Fruit fly (Drosophila melanogaster) whole organism, embryonic: Measurements from ENCODE around the gene PGRP-LE.
A peak's percentile ranks its signal among the peaks of the same experiment; 100 is the strongest.

ENCODE experiments used
- BEAF-32 ChIP-seq: fragments of 200-800 bp; sonication (Bioruptor generic); optimal IDR thresholded peaks from 3 replicates; lab custom pipeline; 2017; ENCODE audit warnings: missing biosample characterization, missing genetic modification characterization, mild to moderate bottlenecking, moderate library complexity, missing genetic modification reagents
- Bgb ChIP-seq: fragments of 200-800 bp; sonication (Bioruptor generic); IDR thresholded peaks from 2 replicates; pipeline ENCODE4 v1.3.6; 2022; ENCODE audit warnings: missing biosample characterization, missing genetic modification characterization; ENCODE audit not compliant: partially characterized antibody
- CG10959 ChIP-seq: fragments of 200-800 bp; sonication (Bioruptor generic); IDR thresholded peaks from 2 replicates; pipeline ENCODE4 v1.3.6; 2022; ENCODE audit warnings: missing biosample characterization, missing genetic modification characterization
- CG11085 ChIP-seq: fragments of 200-800 bp; sonication (Bioruptor generic); IDR thresholded peaks from 2 replicates; pipeline ENCODE4 v1.3.6; 2022; ENCODE audit warnings: missing biosample characterization, missing genetic modification characterization
- CG12391 ChIP-seq: fragments of 200-800 bp; sonication (Bioruptor generic); optimal IDR thresholded peaks from 3 replicates; lab custom pipeline; 2018; ENCODE audit warnings: missing biosample characterization, mild to moderate bottlenecking, missing genetic modification characterization, moderate library complexity
- CG12659 ChIP-seq: fragments of 200-800 bp; sonication (Bioruptor generic); optimal IDR thresholded peaks from 3 replicates; lab custom pipeline; 2017; ENCODE audit warnings: mild to moderate bottlenecking, missing biosample characterization, missing genetic modification reagents, missing genetic modification characterization
- CG13296 ChIP-seq: fragments of 200-800 bp; sonication (Bioruptor generic); optimal IDR thresholded peaks from 3 replicates; lab custom pipeline; 2018; ENCODE audit warnings: missing biosample characterization, mild to moderate bottlenecking, missing genetic modification characterization
- CG15514 ChIP-seq: fragments of 200-800 bp; sonication (Bioruptor generic); optimal IDR thresholded peaks from 3 replicates; lab custom pipeline; 2017; ENCODE audit warnings: missing biosample characterization, missing genetic modification characterization, mild to moderate bottlenecking, moderate library complexity, missing genetic modification reagents
- CG17328 ChIP-seq: fragments of 200-800 bp; sonication (Bioruptor generic); IDR thresholded peaks from 2 replicates; pipeline ENCODE4 v1.3.6; 2022; ENCODE audit warnings: missing biosample characterization, missing genetic modification characterization
- CG17568 ChIP-seq: fragments of 200-800 bp; sonication (Bioruptor generic); optimal IDR thresholded peaks from 2 replicates; lab custom pipeline; 2018; ENCODE audit warnings: missing biosample characterization, mild to moderate bottlenecking, missing genetic modification characterization, moderate library complexity
- CG31388 ChIP-seq: fragments of 200-800 bp; sonication (Bioruptor generic); optimal IDR thresholded peaks from 2 replicates; lab custom pipeline; 2016; ENCODE audit warnings: missing biosample characterization, missing genetic modification characterization
- CG32767 ChIP-seq: fragments of 200-800 bp; sonication (Bioruptor generic); IDR thresholded peaks from 2 replicates; pipeline ENCODE4 v1.3.6; 2022; ENCODE audit warnings: missing biosample characterization, missing genetic modification characterization
- CG32772 ChIP-seq: fragments of 200-800 bp; sonication (Bioruptor generic); IDR thresholded peaks from 2 replicates; pipeline ENCODE4 v1.3.6; 2022; ENCODE audit warnings: missing biosample characterization, missing genetic modification characterization
- CG33213 ChIP-seq: fragments of 200-800 bp; sonication (Bioruptor generic); optimal IDR thresholded peaks from 3 replicates; lab custom pipeline; 2016; ENCODE audit warnings: missing biosample characterization, missing genetic modification characterization
- CG42726 ChIP-seq: fragments of 200-800 bp; sonication (Bioruptor generic); IDR thresholded peaks from 2 replicates; pipeline ENCODE4 v1.3.6; 2022; ENCODE audit warnings: missing biosample characterization, missing genetic modification characterization; ENCODE audit not compliant: partially characterized antibody
- CG43689 ChIP-seq: fragments of 200-800 bp; sonication (Bioruptor generic); IDR thresholded peaks from 2 replicates; pipeline ENCODE4 v1.3.6; 2022; ENCODE audit warnings: missing biosample characterization, missing genetic modification characterization
- CG6854 ChIP-seq: fragments of 200-800 bp; sonication (Bioruptor generic); optimal IDR thresholded peaks from 3 replicates; lab custom pipeline; 2017; ENCODE audit warnings: missing biosample characterization, mild to moderate bottlenecking, missing genetic modification characterization
- CG8478 ChIP-seq: fragments of >200 bp; optimal IDR thresholded peaks from 2 replicates; lab custom pipeline; 2018
- CG9609 ChIP-seq: fragments of 200-800 bp; sonication (Bioruptor generic); optimal IDR thresholded peaks from 3 replicates; lab custom pipeline; 2016; ENCODE audit warnings: missing biosample characterization, missing genetic modification characterization
- CkIIα-i1 ChIP-seq: fragments of 200-800 bp; sonication (Bioruptor generic); IDR thresholded peaks from 2 replicates; pipeline ENCODE4 v1.3.6; 2022; ENCODE audit warnings: missing biosample characterization, missing genetic modification characterization
- Dp ChIP-seq: fragments of 200-800 bp; sonication (Bioruptor generic); optimal IDR thresholded peaks from 2 replicates; lab custom pipeline; 2018; ENCODE audit warnings: missing biosample characterization, mild to moderate bottlenecking, missing genetic modification characterization, moderate library complexity
- Fer3 ChIP-seq: fragments of 200-800 bp; sonication (Bioruptor generic); optimal IDR thresholded peaks from 2 replicates; lab custom pipeline; 2018; ENCODE audit warnings: missing biosample characterization, mild to moderate bottlenecking, missing genetic modification characterization, moderate library complexity
- H2.0 ChIP-seq: fragments of 200-800 bp; sonication (Bioruptor generic); IDR thresholded peaks from 2 replicates; pipeline ENCODE4 v1.3.6; 2022; ENCODE audit warnings: missing biosample characterization, missing genetic modification characterization
- HLH4C ChIP-seq: fragments of 200-800 bp; sonication (Bioruptor generic); IDR thresholded peaks from 3 replicates; pipeline ENCODE4 v1.3.6; 2022; ENCODE audit warnings: missing biosample characterization, missing genetic modification characterization; ENCODE audit not compliant: partially characterized antibody
- HmgD ChIP-seq: fragments of 200-800 bp; sonication (Bioruptor generic); optimal IDR thresholded peaks from 3 replicates; lab custom pipeline; 2016; ENCODE audit warnings: missing biosample characterization, missing genetic modification characterization
- MTF-1 ChIP-seq: fragments of 200-800 bp; sonication (Bioruptor generic); optimal IDR thresholded peaks from 2 replicates; lab custom pipeline; 2018; ENCODE audit warnings: missing biosample characterization, mild to moderate bottlenecking, missing genetic modification characterization, borderline replicate concordance
- Meics ChIP-seq: fragments of 200-800 bp; sonication (Bioruptor generic); optimal IDR thresholded peaks from 2 replicates; lab custom pipeline; 2017; ENCODE audit warnings: missing biosample characterization, mild to moderate bottlenecking, missing genetic modification characterization
- NC2β ChIP-seq: fragments of 200-800 bp; sonication (Bioruptor generic); optimal IDR thresholded peaks from 2 replicates; lab custom pipeline; 2016; ENCODE audit warnings: missing biosample characterization, missing genetic modification characterization
- Oli ChIP-seq: fragments of 200-800 bp; sonication (Bioruptor generic); optimal IDR thresholded peaks from 2 replicates; lab custom pipeline; 2018; ENCODE audit warnings: missing biosample characterization, mild to moderate bottlenecking, missing genetic modification characterization, moderate library complexity
- Side ChIP-seq: fragments of 200-800 bp; sonication (Bioruptor generic); optimal IDR thresholded peaks from 2 replicates; lab custom pipeline; 2016; ENCODE audit warnings: missing biosample characterization, missing genetic modification characterization
- Six4 ChIP-seq: fragments of 200-800 bp; sonication (Bioruptor generic); optimal IDR thresholded peaks from 2 replicates; lab custom pipeline; 2016; ENCODE audit warnings: missing biosample characterization, missing genetic modification characterization
- al ChIP-seq: fragments of 200-800 bp; sonication (Bioruptor generic); IDR thresholded peaks from 2 replicates; pipeline ENCODE4 v1.3.6; 2022; ENCODE audit warnings: missing biosample characterization, missing genetic modification characterization
- croc ChIP-seq: fragments of 200-800 bp; sonication (Bioruptor generic); conservative IDR thresholded peaks from 3 replicates; pipeline ENCODE4 v1.3.6; 2022; ENCODE audit warnings: missing biosample characterization, missing genetic modification characterization
- danr ChIP-seq: fragments of 200-800 bp; sonication (Bioruptor generic); IDR thresholded peaks from 2 replicates; pipeline ENCODE4 v1.3.6; 2022; ENCODE audit warnings: missing biosample characterization, missing genetic modification characterization
- dati ChIP-seq: fragments of 200-800 bp; sonication (Bioruptor generic); IDR thresholded peaks from 2 replicates; pipeline ENCODE4 v1.3.6; 2022; ENCODE audit warnings: missing biosample characterization, missing genetic modification characterization
- dimm ChIP-seq: fragments of 200-800 bp; sonication (Bioruptor generic); IDR thresholded peaks from 2 replicates; pipeline ENCODE4 v1.3.6; 2022; ENCODE audit warnings: missing biosample characterization, missing genetic modification characterization
- gfzf ChIP-seq: fragments of 200-800 bp; sonication (Bioruptor generic); optimal IDR thresholded peaks from 2 replicates; lab custom pipeline; 2016; ENCODE audit warnings: missing biosample characterization, mild to moderate bottlenecking, missing genetic modification characterization, moderate library complexity
- h ChIP-seq: fragments of >200 bp; optimal IDR thresholded peaks from 2 replicates; lab custom pipeline; 2017
- insv ChIP-seq, 2 experiments: fragments of 200-800 bp; sonication (Bioruptor generic); optimal IDR thresholded peaks; 3 replicates each; lab custom pipeline; 2016 to 2018; ENCODE audit warnings: missing biosample characterization in 2 of 2, missing genetic modification characterization in 2 of 2
- lov ChIP-seq, 2 experiments: fragments of 200-800 bp in 1 of 2; fragments of >200 bp in 1 of 2; sonication (Bioruptor generic) in 1 of 2; IDR thresholded peaks in 1 of 2; optimal IDR thresholded peaks in 1 of 2; 2 replicates in 1 of 2; 3 replicates in 1 of 2; pipeline versions ENCODE4 v1.3.6 to Lab custom; 2017 to 2022; ENCODE audit warnings: missing biosample characterization in 1 of 2, missing genetic modification characterization in 1 of 2
- pfk ChIP-seq: fragments of 200-800 bp; sonication (Bioruptor generic); optimal IDR thresholded peaks from 2 replicates; lab custom pipeline; 2018; ENCODE audit warnings: missing biosample characterization, mild to moderate bottlenecking, missing genetic modification characterization, moderate library complexity
- pita ChIP-seq: fragments of 200-800 bp; sonication (Bioruptor generic); optimal IDR thresholded peaks from 2 replicates; lab custom pipeline; 2017; ENCODE audit warnings: missing biosample characterization, mild to moderate bottlenecking, missing genetic modification characterization
- pzg ChIP-seq: fragments of 200-800 bp; sonication (Bioruptor generic); optimal IDR thresholded peaks from 3 replicates; lab custom pipeline; 2018; ENCODE audit warnings: missing biosample characterization, mild to moderate bottlenecking, missing genetic modification characterization, moderate library complexity
- ranshi ChIP-seq: fragments of 200-800 bp; sonication (Bioruptor generic); IDR thresholded peaks from 2 replicates; pipeline ENCODE4 v1.3.6; 2022; ENCODE audit warnings: missing biosample characterization, missing genetic modification characterization
- tap ChIP-seq: fragments of 200-800 bp; optimal IDR thresholded peaks from 3 replicates; lab custom pipeline; 2019; ENCODE audit warnings: missing biosample characterization, mild to moderate bottlenecking, missing genetic modification characterization, moderate library complexity
- wor ChIP-seq: fragments of 200-800 bp; sonication (Bioruptor generic); IDR thresholded peaks from 2 replicates; pipeline ENCODE4 v1.3.6; 2022; ENCODE audit warnings: missing biosample characterization, missing genetic modification characterization
- zen ChIP-seq: fragments of 200-800 bp; sonication (Bioruptor generic); optimal IDR thresholded peaks from 3 replicates; lab custom pipeline; 2018; ENCODE audit warnings: missing biosample characterization, mild to moderate bottlenecking, missing genetic modification characterization, moderate library complexity

The PGRP-LE gene

DNA sequence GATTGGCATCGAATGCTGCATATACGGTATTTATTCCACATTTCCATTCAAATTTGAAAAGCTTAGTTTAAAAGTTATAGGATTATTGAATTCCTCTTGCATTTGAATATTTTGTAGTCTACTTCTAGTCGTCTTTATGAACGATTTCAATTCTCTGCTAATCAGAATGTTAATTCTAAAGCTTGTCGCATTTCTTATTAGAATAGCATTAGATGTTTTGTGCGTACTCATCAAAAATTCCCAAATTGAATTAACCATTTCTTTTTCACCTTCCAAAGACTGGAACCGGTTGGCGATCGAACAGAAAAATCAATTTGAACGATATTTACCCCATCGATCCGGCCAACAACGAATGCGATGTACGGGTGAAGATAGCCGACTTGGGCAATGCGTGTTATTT is 36.3 kb upstream of the PGRP-LE start:
- TF ChIP-seq pfk (no peak), wor (GFP tag; lab: Robert Waterston, UW) (no peak), zen (tag; lab: Kevin White, UChicago) (peak; percentile 23), CG10959 (GFP tag; lab: Robert Waterston, UW) (no peak), insv (GFP tag; optimal IDR thresholded peaks at IDR 0.05; lab: Kevin White, UChicago) (peak in 1 of 2 experiments; percentile 93), CG11085 (GFP tag; lab: Robert Waterston, UW) (no peak), HLH4C (GFP tag; lab: Robert Waterston, UW) (no peak), pzg (GFP tag; lab: Kevin White, UChicago) (no peak), CG12659 (no peak), CG17328 (GFP tag; lab: Robert Waterston, UW) (no peak), h (lab: Kevin White, UChicago) (no peak), tap (tag; lab: Kevin White, UChicago) (no peak), CG15514 (GFP tag; lab: Kevin White, UChicago) (no peak), pita (peak; percentile 29), lov (optimal IDR thresholded peaks at IDR 0.05; lab: Kevin White, UChicago) (no peak), lov (GFP tag; IDR thresholded peaks at IDR 0.05; lab: Robert Waterston, UW) (no peak), MTF-1 (GFP tag; lab: Kevin White, UChicago) (no peak), CG12391 (tag; lab: Kevin White, UChicago) (no peak), BEAF-32 (GFP tag; lab: Kevin White, UChicago) (peak; percentile 19), CG6854 (GFP tag; lab: Kevin White, UChicago) (no peak), ranshi (no peak), CG9609 (GFP tag; lab: Kevin White, UChicago) (no peak), Fer3 (no peak), CG32767 (GFP tag; lab: Robert Waterston, UW) (no peak), Oli (tag; lab: Kevin White, UChicago) (no peak), Six4 (GFP tag; lab: Kevin White, UChicago) (no peak), CG33213 (GFP tag; lab: Kevin White, UChicago) (no peak), al (GFP tag; lab: Robert Waterston, UW) (no peak)

- TF ChIP-seq CG13296 (GFP tag; lab: Kevin White, UChicago) = no peak
- no peak for TF ChIP-seq NC2β (GFP tag; lab: Kevin White, UChicago)
- no peak for TF ChIP-seq Dp (GFP tag; lab: Kevin White, UChicago)
- no peak for TF ChIP-seq danr
- TF ChIP-seq Side = no peak
- no peak for TF ChIP-seq CG43689 (GFP tag; lab: Robert Waterston, UW)
- no peak for TF ChIP-seq CG32772 (GFP tag; lab: Robert Waterston, UW)
- no peak for TF ChIP-seq gfzf
- no peak for TF ChIP-seq CG8478 (lab: Kevin White, UChicago)
- TF ChIP-seq HmgD (GFP tag; lab: Kevin White, UChicago) = no peak
- no peak for TF ChIP-seq CG17568
- TF ChIP-seq dati = no peak
- TF ChIP-seq H2.0 (GFP tag; lab: Robert Waterston, UW) = no peak
- no peak for TF ChIP-seq CkIIα-i1 (GFP tag; lab: Robert Waterston, UW)
- no peak for TF ChIP-seq CG31388 (GFP tag; lab: Kevin White, UChicago)
- TF ChIP-seq Bgb (GFP tag; lab: Robert Waterston, UW) = no peak
- no peak for TF ChIP-seq CG42726 (GFP tag; lab: Robert Waterston, UW)
- TF ChIP-seq croc (GFP tag; lab: Robert Waterston, UW) = no peak
- no peak for TF ChIP-seq Meics (GFP tag; lab: Kevin White, UChicago)
- no peak for TF ChIP-seq dimm (GFP tag; lab: Robert Waterston, UW)
These were observed 33.9 kb upstream of the PGRP-LE start, which contains the start of gene CG8565 for dm6 chrX:15837530-15837929. TSS of gene CG8565 (plus strand) at chrX:15837830.
